Worm (Caenorhabditis elegans) whole organism, early embryonic: Measurements from ENCODE around the gene dod-6.

Source experiments
- aly-1 ChIP-seq: sonication (generic microtip); optimal IDR thresholded peaks from 2 replicates; lab custom pipeline; 2016; ENCODE audit warnings: missing genetic modification characterization, missing compliant biosample characterization
- ama-1 ChIP-seq: fragments of 150-350 bp; optimal IDR thresholded peaks from 2 replicates; lab custom pipeline; 2014
- ceh-13 ChIP-seq: fragments of 200-800 bp; sonication (Bioruptor generic); optimal IDR thresholded peaks from 2 replicates; lab custom pipeline; 2018; ENCODE audit warnings: mild to moderate bottlenecking, missing genetic modification characterization, missing compliant biosample characterization
- ets-7 ChIP-seq: sonication (generic microtip); optimal IDR thresholded peaks from 2 replicates; lab custom pipeline; 2016; ENCODE audit warnings: missing genotype, missing genetic modification characterization, missing compliant biosample characterization
- flt-1 ChIP-seq: fragments of 200-800 bp; sonication (Bioruptor generic); IDR thresholded peaks from 2 replicates; pipeline ENCODE4 v1.3.6; 2022; ENCODE audit warnings: missing genetic modification characterization, missing compliant biosample characterization
- hmbx-1 ChIP-seq: sonication (generic microtip); optimal IDR thresholded peaks from 2 replicates; lab custom pipeline; 2016; ENCODE audit warnings: mild to moderate bottlenecking, missing genetic modification characterization, missing compliant biosample characterization

DNA sequence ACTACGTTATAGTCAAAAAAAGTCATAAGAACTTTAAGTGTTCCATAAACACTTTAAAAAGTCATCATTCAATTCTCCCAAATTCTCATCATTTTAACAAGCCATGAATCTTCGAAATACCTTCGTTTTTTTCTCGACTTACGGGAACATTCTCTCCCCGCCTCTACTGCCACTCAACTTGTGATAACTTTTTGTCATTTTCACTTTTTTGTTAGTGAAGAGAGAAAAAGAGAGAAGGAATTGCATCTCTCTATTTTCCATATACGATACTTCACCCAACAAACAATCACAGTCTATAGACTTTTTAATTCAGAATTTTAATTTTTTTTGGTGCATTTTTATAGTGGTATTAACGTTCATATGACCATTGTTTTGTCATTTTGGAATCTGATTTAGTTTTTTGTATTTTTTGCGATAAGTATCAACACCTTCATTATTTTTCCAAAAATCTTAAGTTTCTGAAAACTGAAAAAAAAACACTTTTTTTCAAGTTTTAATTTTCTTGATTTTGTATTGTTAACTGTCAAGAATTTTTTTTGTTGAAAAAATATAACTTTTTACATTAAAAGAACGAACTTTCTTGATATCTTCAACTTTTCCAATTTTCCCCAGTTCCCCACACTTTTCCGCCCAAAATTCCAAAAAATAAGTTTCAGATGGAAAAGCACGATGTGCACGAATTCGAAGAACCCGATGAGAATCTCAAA lies 41.1 kb downstream of the dod-6 start, which contains the start of gene Y70G10A.3:
- TF ChIP-seq ets-7 (tag; lab: Kevin White, UChicago) = no peak
- TF ChIP-seq aly-1 = no peak
- no peak for TF ChIP-seq flt-1 (GFP tag; lab: Robert Waterston, UW)
- no peak for TF ChIP-seq ama-1
- TF ChIP-seq hmbx-1 (tag; lab: Kevin White, UChicago) = no peak
- TF ChIP-seq ceh-13 = no peak
